Worm (Caenorhabditis elegans): ENCODE data around the gene F57B9.8.
A peak's percentile ranks its signal among the peaks of the same experiment; 100 is the strongest.

Gene F57B9.8

ce11 chrIII:6969781-6970342, 34.7 kb upstream of the F57B9.8 start (continued):
- no peak for TF ChIP-seq nhr-28 (tag; optimal IDR thresholded peaks at IDR 0.05)
- no peak for TF ChIP-seq mep-1 (tag; optimal IDR thresholded peaks at IDR 0.05)
- TF ChIP-seq saeg-2 (GFP tag; IDR thresholded peaks at IDR 0.05): no peak
- peak; percentile 84 for TF ChIP-seq Y48G9A.11 (GFP tag; IDR thresholded peaks at IDR 0.05)
- no peak for TF ChIP-seq ceh-62 (tag; optimal IDR thresholded peaks at IDR 0.05)
- peak; percentile 28; the same call in 1 of the 2 replicates for TF ChIP-seq tra-1 (GFP tag; IDR thresholded peaks at IDR 0.05)
- TF ChIP-seq zfp-3 (GFP tag; conservative IDR thresholded peaks at IDR 0.05): peak; percentile 34; the same call in 1 of the 2 replicates
- peak; percentile 27; the same call in 1 of the 2 replicates for TF ChIP-seq lin-1 (GFP tag; IDR thresholded peaks at IDR 0.05)
- peak in 1 of 2 experiments; percentile 52 for TF ChIP-seq lsy-2 (tag; optimal IDR thresholded peaks at IDR 0.05)
- peak; percentile 37 for TF ChIP-seq mes-2 (tag; optimal IDR thresholded peaks at IDR 0.05; ENCODE audit: poor library complexity, severe bottlenecking)
- no peak for TF ChIP-seq skn-1 (tag; optimal IDR thresholded peaks at IDR 0.05)
- TF ChIP-seq lin-13 (GFP tag; optimal IDR thresholded peaks at IDR 0.05): peak; percentile 17
- peak; percentile 90 for TF ChIP-seq F49E8.2 (tag; optimal IDR thresholded peaks at IDR 0.05; ENCODE audit: borderline replicate concordance)
- 0 out of 2 replicates have a peak, but pooled peaks have one; percentile 24 for TF ChIP-seq Y75B8A.6 (GFP tag; IDR thresholded peaks at IDR 0.05)

ce11 chrIII:6969090-6969489, 34.0 kb upstream of the F57B9.8 start, which contains the start of gene F31E3.12:
F31E3.12 (plus strand) TSS chrIII:6969390.
- TF ChIP-seq aha-1 (tag) (peak; percentile 7), mdl-1 (tag; optimal IDR thresholded peaks at IDR 0.05) (no peak)

DNA sequence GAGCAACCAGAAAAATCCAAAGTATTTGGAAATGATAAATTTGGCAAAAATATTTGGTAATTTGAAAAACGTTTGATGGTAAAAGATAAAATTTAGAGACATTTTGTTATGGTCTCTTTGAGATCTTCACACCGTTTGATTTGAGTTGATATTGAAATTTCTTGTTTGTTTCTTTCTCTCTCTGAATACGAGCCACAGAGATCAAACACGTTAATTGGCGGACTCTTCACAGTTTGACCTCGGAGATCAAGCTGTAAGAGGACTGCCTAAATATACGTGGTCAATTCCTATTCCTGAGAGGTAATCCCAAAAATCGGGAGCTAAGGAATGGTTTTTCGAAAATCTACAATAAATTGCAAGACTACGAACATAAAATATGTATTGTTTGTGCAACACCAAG, 33.5 kb upstream of the F57B9.8 start:
- TF ChIP-seq ctbp-1 (GFP tag; IDR thresholded peaks at IDR 0.05): no peak
- no peak for TF ChIP-seq R02D3.7 (tag; optimal IDR thresholded peaks at IDR 0.05)
- no peak for TF ChIP-seq zag-1 (tag; optimal IDR thresholded peaks at IDR 0.05)
- TF ChIP-seq dmd-9 (GFP tag; IDR thresholded peaks at IDR 0.05): no peak
- TF ChIP-seq zip-11 (GFP tag; IDR thresholded peaks at IDR 0.05): no peak
- no peak for TF ChIP-seq F26F4.8 (GFP tag; conservative IDR thresholded peaks at IDR 0.05)

DNA sequence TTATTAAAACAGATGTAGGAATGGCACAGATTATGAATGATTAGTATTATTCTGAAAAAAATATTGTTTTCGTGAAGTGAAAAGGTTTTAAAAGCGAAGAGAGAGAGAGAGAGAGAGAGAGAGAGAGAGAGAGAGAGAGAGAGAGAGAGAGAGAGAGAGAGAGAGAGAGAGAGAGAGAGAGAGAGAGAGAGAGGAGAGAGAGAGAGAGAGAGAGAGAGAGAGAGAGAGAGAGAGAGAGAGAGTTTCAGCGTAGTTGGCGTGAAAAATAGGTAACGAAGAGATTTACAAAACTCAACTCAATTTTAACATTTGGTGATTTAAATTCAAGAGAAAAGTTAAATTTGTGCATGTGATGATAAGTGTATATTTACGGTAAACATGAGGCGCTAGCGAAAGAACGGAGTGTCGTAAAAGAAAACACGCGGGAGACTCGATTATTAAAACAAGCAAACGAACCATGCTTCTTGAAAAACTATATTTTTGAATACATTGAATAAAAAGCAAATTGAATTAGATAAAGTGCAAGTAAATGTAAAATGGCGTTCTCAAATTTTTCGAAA, 33.0 kb upstream of the F57B9.8 start, which contains the start of gene panl-2:
Gene panl-2, minus strand, starts transcription at position 51 of the 560 bp plus-strand sequence.
- TF ChIP-seq lsy-2 (tag; optimal IDR thresholded peaks at IDR 0.05) (peak in 1 of 2 experiments; percentile 88), Y48G9A.11 (GFP tag; IDR thresholded peaks at IDR 0.05) (peak; percentile 85), T20F7.1 (GFP tag; optimal IDR thresholded peaks at IDR 0.05) (peak; percentile 94), nhr-11 (tag; optimal IDR thresholded peaks at IDR 0.05) (peak; percentile 9), ceh-20 (GFP tag; IDR thresholded peaks at IDR 0.05) (no peak), hlh-30 (tag; optimal IDR thresholded peaks at IDR 0.05; ENCODE audit: insufficient read depth) (peak; percentile 91), ctbp-1 (GFP tag; IDR thresholded peaks at IDR 0.05) (no peak), F37D6.2 (tag; optimal IDR thresholded peaks at IDR 0.05) (no peak), lin-13 (GFP tag; optimal IDR thresholded peaks at IDR 0.05) (no peak), mes-2 (tag; optimal IDR thresholded peaks at IDR 0.05; ENCODE audit: poor library complexity, severe bottlenecking) (peak; percentile 67), lin-38 (GFP tag; IDR thresholded peaks at IDR 0.05) (0 out of 2 replicates have a peak, but pooled peaks have one; percentile 7), tra-1 (GFP tag; IDR thresholded peaks at IDR 0.05) (no peak), snpc-1.2 (GFP tag; IDR thresholded peaks at IDR 0.05) (no peak), daf-8 (GFP tag; IDR thresholded peaks at IDR 0.05) (no peak), nhr-77 (tag; optimal IDR thresholded peaks at IDR 0.05) (no peak), nhr-41 (GFP tag; IDR thresholded peaks at IDR 0.05) (no peak), hmg-1.1 (GFP tag; IDR thresholded peaks at IDR 0.05) (0 out of 2 replicates have a peak, but pooled peaks have one; percentile 9), daf-16 (GFP tag; optimal IDR thresholded peaks at IDR 0.05) (no peak), daf-16 (tag; optimal IDR thresholded peaks at IDR 0.05) (peak; percentile 57), pqm-1 (tag; optimal IDR thresholded peaks at IDR 0.05) (no peak), R02D3.7 (tag; optimal IDR thresholded peaks at IDR 0.05) (peak; percentile 57), set-16 (GFP tag; IDR thresholded peaks at IDR 0.05) (peak; percentile 33; the same call in 1 of the 2 replicates), ces-1 (GFP tag; optimal IDR thresholded peaks at IDR 0.05) (no peak), zip-2 (tag; optimal IDR thresholded peaks at IDR 0.05) (no peak), lim-7 (GFP tag; IDR thresholded peaks at IDR 0.05) (no peak), zag-1 (tag; optimal IDR thresholded peaks at IDR 0.05) (no peak), nhr-76 (tag; optimal IDR thresholded peaks at IDR 0.05) (no peak), dpl-1 (GFP tag; optimal IDR thresholded peaks at IDR 0.05) (peak; percentile 86), ceh-82 (tag; optimal IDR thresholded peaks at IDR 0.05) (no peak), mep-1 (tag; optimal IDR thresholded peaks at IDR 0.05) (peak; percentile 24)

All from whole organism, L4 larva.